Fruit fly (Drosophila melanogaster) whole organism, pupa: ENCODE data around the gene Cpr62Bb.

ENCODE experiments used
- CG12605 ChIP-seq: fragments of 200-800 bp; sonication (Bioruptor generic); IDR thresholded peaks from 2 replicates; pipeline ENCODE4 v1.3.6; 2022; ENCODE audit warnings: missing biosample characterization, missing genetic modification characterization
- CG13204 ChIP-seq: fragments of 200-800 bp; sonication (Bioruptor generic); optimal IDR thresholded peaks from 2 replicates; lab custom pipeline; 2018; ENCODE audit warnings: missing biosample characterization, mild to moderate bottlenecking, missing genetic modification characterization, moderate library complexity
- CG8159 ChIP-seq: fragments of 200-800 bp; sonication (Bioruptor generic); optimal IDR thresholded peaks from 3 replicates; lab custom pipeline; 2018; ENCODE audit warnings: missing biosample characterization, mild to moderate bottlenecking, missing genetic modification characterization, moderate library complexity
- CG8301 ChIP-seq: fragments of 200-800 bp; sonication (Bioruptor generic); optimal IDR thresholded peaks from 2 replicates; lab custom pipeline; 2018; ENCODE audit warnings: missing biosample characterization, mild to moderate bottlenecking, missing genetic modification characterization
- CG9948 ChIP-seq: fragments of 200-800 bp; sonication (Bioruptor generic); optimal IDR thresholded peaks from 2 replicates; lab custom pipeline; 2018; ENCODE audit warnings: missing biosample characterization, mild to moderate bottlenecking, missing genetic modification characterization, moderate library complexity
- EcR ChIP-seq: fragments of 200-800 bp; sonication (Bioruptor generic); optimal IDR thresholded peaks from 3 replicates; lab custom pipeline; 2019; ENCODE audit warnings: missing biosample characterization, missing genetic modification characterization, mild to moderate bottlenecking, moderate library complexity, missing genetic modification reagents
- Pif1A ChIP-seq: fragments of 200-800 bp; sonication (Bioruptor generic); optimal IDR thresholded peaks from 3 replicates; lab custom pipeline; 2016; ENCODE audit warnings: missing biosample characterization, missing genetic modification characterization
- Pif1B ChIP-seq: fragments of 200-800 bp; sonication (Bioruptor generic); optimal IDR thresholded peaks from 3 replicates; lab custom pipeline; 2016; ENCODE audit warnings: missing biosample characterization, missing genetic modification characterization

dm6 chr3L:1794164-1794942, 40.6 kb downstream of the Cpr62Bb start:
- TF ChIP-seq CG9948 (tag; lab: Kevin White, UChicago) (no peak), CG8159 (tag; lab: Kevin White, UChicago) (no peak), CG8301 (tag; lab: Kevin White, UChicago) (no peak), Pif1A (GFP tag; lab: Kevin White, UChicago) (no peak), Pif1B (GFP tag; lab: Kevin White, UChicago) (no peak), EcR (GFP tag; lab: Kevin White, UChicago) (peak; percentile 64), CG12605 (GFP tag; lab: Robert Waterston, UW) (peak; percentile 50; the same call in 1 of the 2 replicates), CG13204 (GFP tag; lab: Kevin White, UChicago) (no peak)
